Fruit fly (Drosophila melanogaster): ENCODE data around the gene CAH5.

CAH5 gene

dm6 chr3R:31262298-31262697 lies at the start of gene CAH5:
TSS of gene CAH5 (plus strand) at chr3R:31262598.
- no peak for TF ChIP-seq CG11560 (tag; IDR thresholded peaks at IDR 0.05)
- no peak for TF ChIP-seq CG10431 (GFP tag; optimal IDR thresholded peaks at IDR 0.05)
- no peak for TF ChIP-seq trh (GFP tag; optimal IDR thresholded peaks at IDR 0.05)
- TF ChIP-seq exex (tag; optimal IDR thresholded peaks at IDR 0.05) = no peak
- TF ChIP-seq ems (GFP tag; optimal IDR thresholded peaks at IDR 0.05) = no peak

dm6 chr3R:31213227-31213626 lies 49.2 kb upstream of the CAH5 start, which contains the start of the genes Zwilch and CG1542:
TSS of gene Zwilch (minus strand) at chr3R:31213376.
TSS of gene CG1542 (plus strand) at chr3R:31213458.
- no peak for TF ChIP-seq chn (GFP tag; optimal IDR thresholded peaks at IDR 0.05)
- TF ChIP-seq CG3281 (GFP tag; optimal IDR thresholded peaks at IDR 0.05) = no peak
- TF ChIP-seq D (optimal IDR thresholded peaks at IDR 0.05) = no peak
- TF ChIP-seq D (GFP tag; optimal IDR thresholded peaks at IDR 0.05) = no peak
- TF ChIP-seq E2f2 (GFP tag; IDR thresholded peaks at IDR 0.05) = peak; percentile 97
- no peak for TF ChIP-seq CG7745 (tag; optimal IDR thresholded peaks at IDR 0.05)
- no peak for TF ChIP-seq exex (tag; optimal IDR thresholded peaks at IDR 0.05)
- TF ChIP-seq CG42726 (GFP tag; IDR thresholded peaks at IDR 0.05; ENCODE audit: partially characterized antibody) = 0 out of 2 replicates have a peak, but pooled peaks have one; percentile 32
- no peak for TF ChIP-seq CG31388 (GFP tag; optimal IDR thresholded peaks at IDR 0.05)
- TF ChIP-seq CG13287 (GFP tag; IDR thresholded peaks at IDR 0.05; ENCODE audit: partially characterized antibody) = peak; percentile 86
- TF ChIP-seq CG10565 (GFP tag; optimal IDR thresholded peaks at IDR 0.05) = no peak
- TF ChIP-seq aop (GFP tag; IDR thresholded peaks at IDR 0.05) = no peak
- TF ChIP-seq nmo (GFP tag; optimal IDR thresholded peaks at IDR 0.05) = no peak
- no peak for TF ChIP-seq CG1603 (tag; optimal IDR thresholded peaks at IDR 0.05)
- TF ChIP-seq stwl (tag; optimal IDR thresholded peaks at IDR 0.05) = peak; percentile 92
- TF ChIP-seq CG9437 (GFP tag; optimal IDR thresholded peaks at IDR 0.05) = no peak
- peak; percentile 73 for TF ChIP-seq Myb (GFP tag; optimal IDR thresholded peaks at IDR 0.05)
- TF ChIP-seq CG6654 (GFP tag; optimal IDR thresholded peaks at IDR 0.05) = no peak
- no peak for TF ChIP-seq ab (GFP tag; optimal IDR thresholded peaks at IDR 0.05)
- TF ChIP-seq CG2120 (GFP tag; optimal IDR thresholded peaks at IDR 0.05) = no peak
- TF ChIP-seq Fer2 (tag; optimal IDR thresholded peaks at IDR 0.05) = no peak
- TF ChIP-seq Dll (GFP tag; IDR thresholded peaks at IDR 0.05; ENCODE audit: partially characterized antibody) = peak; percentile 78
- no peak for TF ChIP-seq Hmr (GFP tag; optimal IDR thresholded peaks at IDR 0.05)
- peak; percentile 77 for TF ChIP-seq BEAF-32 (GFP tag; optimal IDR thresholded peaks at IDR 0.05)
- peak; percentile 66 for TF ChIP-seq MESR4 (GFP tag; optimal IDR thresholded peaks at IDR 0.05)
- no peak for TF ChIP-seq dan (GFP tag; IDR thresholded peaks at IDR 0.05)
- no peak for TF ChIP-seq twi (tag; optimal IDR thresholded peaks at IDR 0.05)
- no peak for TF ChIP-seq TFAM (GFP tag; optimal IDR thresholded peaks at IDR 0.05)
- TF ChIP-seq CoRest (tag; optimal IDR thresholded peaks at IDR 0.05) = peak; percentile 25
- TF ChIP-seq z (GFP tag; IDR thresholded peaks at IDR 0.05) = no peak
- no peak for TF ChIP-seq nerfin-1 (tag; optimal IDR thresholded peaks at IDR 0.05)
- TF ChIP-seq Abd-B (GFP tag; optimal IDR thresholded peaks at IDR 0.05) = peak; percentile 45
- TF ChIP-seq CG3407 (GFP tag; optimal IDR thresholded peaks at IDR 0.05) = no peak
- no peak for TF ChIP-seq CG11723 (GFP tag; optimal IDR thresholded peaks at IDR 0.05)
- TF ChIP-seq Sry-δ (GFP tag; optimal IDR thresholded peaks at IDR 0.05) = peak; percentile 79
- peak; percentile 96 for TF ChIP-seq Dref (GFP tag; IDR thresholded peaks at IDR 0.05)
- TF ChIP-seq Gug (GFP tag; IDR thresholded peaks at IDR 0.05) = no peak
- no peak for TF ChIP-seq Antp (GFP tag; optimal IDR thresholded peaks at IDR 0.05)
- no peak for TF ChIP-seq mirr (GFP tag; optimal IDR thresholded peaks at IDR 0.05)
- TF ChIP-seq amos (GFP tag; IDR thresholded peaks at IDR 0.05; ENCODE audit: partially characterized antibody) = peak; percentile 79
- no peak for TF ChIP-seq p53 (GFP tag; optimal IDR thresholded peaks at IDR 0.05)
- TF ChIP-seq Atf-2 (GFP tag; optimal IDR thresholded peaks at IDR 0.05) = no peak
- no peak for TF ChIP-seq CG7372 (GFP tag; IDR thresholded peaks at IDR 0.05)
- TF ChIP-seq CG4360 (GFP tag; IDR thresholded peaks at IDR 0.05) = no peak
- no peak for TF ChIP-seq CG3065 (GFP tag; optimal IDR thresholded peaks at IDR 0.05)
- TF ChIP-seq CG13424 (tag; optimal IDR thresholded peaks at IDR 0.05) = no peak
